Comparison of ENCODE assay signal across 1 fruit fly cellular context in the genomic region with DNA sequence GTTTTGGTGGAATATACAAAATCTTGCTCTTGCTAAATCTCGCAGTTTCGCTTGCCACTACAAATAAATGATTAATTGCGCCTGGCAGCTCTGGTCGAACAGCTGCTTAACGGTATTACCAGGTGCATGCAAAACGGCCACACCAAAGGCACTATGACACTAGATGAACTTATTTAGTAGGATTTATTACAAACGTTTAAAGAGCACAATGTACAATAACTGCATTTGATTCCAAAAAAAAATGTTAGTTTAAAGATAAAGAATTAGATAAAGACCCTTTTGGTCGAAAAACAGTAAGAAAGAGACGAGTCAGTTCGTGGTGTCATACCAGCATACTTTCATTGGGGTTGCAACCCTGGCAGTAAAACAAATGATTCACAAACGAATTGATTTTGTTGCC.
TF ChIP-seq lines count a peak whose summit lies in the region.

A gene (minus strand): TSS at position 68 of the 400 bp plus-strand sequence.
A gene (plus strand): TSS at position 311 of the 400 bp plus-strand sequence.

TF ChIP-seq in whole organism, embryonic, 481 proteins besides CTCF, POLR2A, EP300 and RAD21 (continued from another document and continues in another):
- TF ChIP-seq CG5953 (GFP tag; IDR thresholded peaks at IDR 0.05; lab: Robert Waterston, UW), result peak; percentile 86
- TF ChIP-seq sens-2 (GFP tag; IDR thresholded peaks at IDR 0.05; lab: Robert Waterston, UW), result peak; percentile 91
- no peak for TF ChIP-seq Hey (tag; optimal IDR thresholded peaks at IDR 0.05; lab: Kevin White, UChicago)
- peak; percentile 86 for TF ChIP-seq CG12155 (GFP tag; optimal IDR thresholded peaks at IDR 0.05; lab: Kevin White, UChicago)
- peak; percentile 52; the same call in 2 of the 3 replicates for TF ChIP-seq knrl (GFP tag; IDR thresholded peaks at IDR 0.05; lab: Robert Waterston, UW; ENCODE audit: partially characterized antibody)
- TF ChIP-seq Nf-YA (GFP tag; IDR thresholded peaks at IDR 0.05; lab: Robert Waterston, UW), result peak; percentile 80
- TF ChIP-seq CG6689 (GFP tag; IDR thresholded peaks at IDR 0.05; lab: Robert Waterston, UW), result peak; percentile 93
- 0 out of 2 replicates have a peak, but pooled peaks have one; percentile 30 for TF ChIP-seq ato (GFP tag; IDR thresholded peaks at IDR 0.05; lab: Robert Waterston, UW; ENCODE audit: partially characterized antibody)
- peak; percentile 64 for TF ChIP-seq p53 (GFP tag; optimal IDR thresholded peaks at IDR 0.05; lab: Kevin White, UChicago)
- peak; percentile 62 for TF ChIP-seq CG34376 (GFP tag; optimal IDR thresholded peaks at IDR 0.05; lab: Kevin White, UChicago)
- no peak for TF ChIP-seq BtbVII (GFP tag; optimal IDR thresholded peaks at IDR 0.05; lab: Kevin White, UChicago)
- TF ChIP-seq dmrt99B (tag; optimal IDR thresholded peaks at IDR 0.05; lab: Kevin White, UChicago), result no peak
- TF ChIP-seq ftz-f1 (GFP tag; optimal IDR thresholded peaks at IDR 0.05; lab: Kevin White, UChicago), result peak; percentile 12
- TF ChIP-seq psq (GFP tag; optimal IDR thresholded peaks at IDR 0.05; lab: Kevin White, UChicago), result peak; percentile 60
- TF ChIP-seq Oli (tag; optimal IDR thresholded peaks at IDR 0.05; lab: Kevin White, UChicago), result peak; percentile 82
- TF ChIP-seq Dip3 (GFP tag; optimal IDR thresholded peaks at IDR 0.05; lab: Kevin White, UChicago), result peak; percentile 83
- no peak; the same call in none of the 2 replicates for TF ChIP-seq Bgb (GFP tag; IDR thresholded peaks at IDR 0.05; lab: Robert Waterston, UW; ENCODE audit: partially characterized antibody)
- TF ChIP-seq abd-A (tag; optimal IDR thresholded peaks at IDR 0.05; lab: Kevin White, UChicago), result no peak
- TF ChIP-seq Adf1 (GFP tag; IDR thresholded peaks at IDR 0.05; lab: Robert Waterston, UW), result peak; percentile 55
- no peak for TF ChIP-seq CG18599 (GFP tag; optimal IDR thresholded peaks at IDR 0.05; lab: Kevin White, UChicago)
- peak; percentile 82 for TF ChIP-seq CG9797 (GFP tag; optimal IDR thresholded peaks at IDR 0.05; lab: Kevin White, UChicago)
- TF ChIP-seq CG10543 (GFP tag; optimal IDR thresholded peaks at IDR 0.05; lab: Kevin White, UChicago), result no peak
- peak; percentile 86 for TF ChIP-seq Rx (GFP tag; IDR thresholded peaks at IDR 0.05; lab: Robert Waterston, UW)
- TF ChIP-seq CG7963 (GFP tag; IDR thresholded peaks at IDR 0.05; lab: Robert Waterston, UW; ENCODE audit: partially characterized antibody), result no peak
- TF ChIP-seq HLH3B (GFP tag; IDR thresholded peaks at IDR 0.05; lab: Robert Waterston, UW), result peak; percentile 93
- TF ChIP-seq CG3065 (GFP tag; optimal IDR thresholded peaks at IDR 0.05; lab: Kevin White, UChicago), result peak; percentile 61
- no peak for TF ChIP-seq cg (GFP tag; optimal IDR thresholded peaks at IDR 0.05; lab: Kevin White, UChicago)
- TF ChIP-seq dysf (GFP tag; IDR thresholded peaks at IDR 0.05; lab: Robert Waterston, UW), result peak; percentile 94
- no peak for TF ChIP-seq h (optimal IDR thresholded peaks at IDR 0.05; lab: Kevin White, UChicago)
- no peak for TF ChIP-seq CG17568 (GFP tag; optimal IDR thresholded peaks at IDR 0.05; lab: Kevin White, UChicago)
- TF ChIP-seq Sin3A (optimal IDR thresholded peaks at IDR 0.05; lab: Kevin White, UChicago), result peak; percentile 81
- no peak for TF ChIP-seq pan (optimal IDR thresholded peaks at IDR 0.05; lab: Kevin White, UChicago)
- TF ChIP-seq pan (GFP tag; optimal IDR thresholded peaks at IDR 0.05 in 1 of 2, IDR thresholded peaks at IDR 0.05 in 1 of 2), result peak in 1 of 2 experiments; percentile 95
- peak; percentile 90 for TF ChIP-seq CG8924 (tag; optimal IDR thresholded peaks at IDR 0.05; lab: Kevin White, UChicago)
- TF ChIP-seq CG8359 (GFP tag; optimal IDR thresholded peaks at IDR 0.05; lab: Kevin White, UChicago; ENCODE audit: borderline replicate concordance), result peak; percentile 48
- no peak for TF ChIP-seq CG11723 (GFP tag; optimal IDR thresholded peaks at IDR 0.05; lab: Kevin White, UChicago)
- peak; percentile 92 for TF ChIP-seq CG12391 (tag; optimal IDR thresholded peaks at IDR 0.05; lab: Kevin White, UChicago)
- TF ChIP-seq Myb (GFP tag; optimal IDR thresholded peaks at IDR 0.05; lab: Kevin White, UChicago), result peak; percentile 79
- peak; percentile 63 for TF ChIP-seq CG17186 (GFP tag; optimal IDR thresholded peaks at IDR 0.05; lab: Kevin White, UChicago)
- peak; percentile 79 for TF ChIP-seq Mes4 (GFP tag; optimal IDR thresholded peaks at IDR 0.05; lab: Kevin White, UChicago)
- no peak for TF ChIP-seq run (tag; optimal IDR thresholded peaks at IDR 0.05; lab: Kevin White, UChicago)
- TF ChIP-seq CG14667 (GFP tag; IDR thresholded peaks at IDR 0.05; lab: Robert Waterston, UW), result peak; percentile 93
- TF ChIP-seq CG15514 (GFP tag; optimal IDR thresholded peaks at IDR 0.05; lab: Kevin White, UChicago), result peak; percentile 87
- peak; percentile 87 for TF ChIP-seq CG2889 (GFP tag; IDR thresholded peaks at IDR 0.05; lab: Robert Waterston, UW)
- peak; percentile 82 for TF ChIP-seq CG15696 (tag; optimal IDR thresholded peaks at IDR 0.05; lab: Kevin White, UChicago)
- TF ChIP-seq rib (GFP tag; IDR thresholded peaks at IDR 0.05; lab: Robert Waterston, UW), result peak; percentile 85
- TF ChIP-seq CG17829 (tag; optimal IDR thresholded peaks at IDR 0.05; lab: Kevin White, UChicago), result peak; percentile 90
- TF ChIP-seq CG1832 (GFP tag; optimal IDR thresholded peaks at IDR 0.05; lab: Kevin White, UChicago), result no peak
- no peak for TF ChIP-seq pita (GFP tag; optimal IDR thresholded peaks at IDR 0.05; lab: Kevin White, UChicago)
- peak; percentile 95 for TF ChIP-seq CG10366 (GFP tag; IDR thresholded peaks at IDR 0.05; lab: Robert Waterston, UW)
- TF ChIP-seq Scr (GFP tag; IDR thresholded peaks at IDR 0.05; lab: Robert Waterston, UW; ENCODE audit: partially characterized antibody), result peak; percentile 33; the same call in 1 of the 2 replicates
- TF ChIP-seq CG18262 (tag; optimal IDR thresholded peaks at IDR 0.05; lab: Kevin White, UChicago), result peak; percentile 85
- TF ChIP-seq CG4820 (GFP tag; optimal IDR thresholded peaks at IDR 0.05; lab: Kevin White, UChicago), result peak; percentile 83
- peak; percentile 81 for TF ChIP-seq twi (tag; optimal IDR thresholded peaks at IDR 0.05; lab: Kevin White, UChicago)
- peak; percentile 93 for TF ChIP-seq slbo (GFP tag; IDR thresholded peaks at IDR 0.05; lab: Robert Waterston, UW)
- TF ChIP-seq CG9932 (GFP tag; IDR thresholded peaks at IDR 0.05; lab: Robert Waterston, UW), result peak; percentile 90
- TF ChIP-seq row (GFP tag; IDR thresholded peaks at IDR 0.05; lab: Robert Waterston, UW), result peak; percentile 98
- TF ChIP-seq unpg (GFP tag; optimal IDR thresholded peaks at IDR 0.05; lab: Kevin White, UChicago), result peak; percentile 91
- peak; percentile 86 for TF ChIP-seq Antp (GFP tag; optimal IDR thresholded peaks at IDR 0.05; lab: Kevin White, UChicago)
- TF ChIP-seq Opbp (GFP tag; IDR thresholded peaks at IDR 0.05; lab: Robert Waterston, UW; ENCODE audit: partially characterized antibody), result no peak; the same call in 2 of the 3 replicates
- peak; percentile 83 for TF ChIP-seq Atf3 (GFP tag; optimal IDR thresholded peaks at IDR 0.05; lab: Kevin White, UChicago)
- peak; percentile 90 for TF ChIP-seq E2f1 (GFP tag; IDR thresholded peaks at IDR 0.05; lab: Robert Waterston, UW)
- TF ChIP-seq slp2 (GFP tag; optimal IDR thresholded peaks at IDR 0.05; lab: Kevin White, UChicago), result peak; percentile 77
- peak; percentile 69 for TF ChIP-seq CG12236 (GFP tag; optimal IDR thresholded peaks at IDR 0.05; lab: Kevin White, UChicago)
- peak; percentile 95 for TF ChIP-seq CG18764 (GFP tag; optimal IDR thresholded peaks at IDR 0.05; lab: Kevin White, UChicago)
- peak; percentile 56 for TF ChIP-seq MESR4 (GFP tag; optimal IDR thresholded peaks at IDR 0.05; lab: Kevin White, UChicago)
- peak; percentile 64 for TF ChIP-seq wek (GFP tag; optimal IDR thresholded peaks at IDR 0.05; lab: Kevin White, UChicago)
- TF ChIP-seq Max (GFP tag; optimal IDR thresholded peaks at IDR 0.05; lab: Kevin White, UChicago), result peak; percentile 79
- TF ChIP-seq CG2116 (GFP tag; optimal IDR thresholded peaks at IDR 0.05; lab: Kevin White, UChicago), result peak; percentile 74
- no peak for TF ChIP-seq CG12071 (GFP tag; optimal IDR thresholded peaks at IDR 0.05; lab: Kevin White, UChicago)
- peak; percentile 89 for TF ChIP-seq otp (GFP tag; IDR thresholded peaks at IDR 0.05; lab: Robert Waterston, UW)
- peak; percentile 63 for TF ChIP-seq pfk (GFP tag; optimal IDR thresholded peaks at IDR 0.05; lab: Kevin White, UChicago)
- peak; percentile 88 for TF ChIP-seq CG13775 (GFP tag; optimal IDR thresholded peaks at IDR 0.05; lab: Kevin White, UChicago)
- no peak for TF ChIP-seq CG7839 (tag; optimal IDR thresholded peaks at IDR 0.05; lab: Kevin White, UChicago)
- TF ChIP-seq sqz (GFP tag; optimal IDR thresholded peaks at IDR 0.05; lab: Kevin White, UChicago), result peak; percentile 51
- TF ChIP-seq dmrt11E (tag; optimal IDR thresholded peaks at IDR 0.05; lab: Kevin White, UChicago), result peak; percentile 80
- TF ChIP-seq Med (GFP tag; lab: Kevin White, UChicago), result peak; percentile 97
- 0 out of 2 replicates have a peak, but pooled peaks have one; percentile 27 for TF ChIP-seq bbx (GFP tag; IDR thresholded peaks at IDR 0.05; lab: Robert Waterston, UW; ENCODE audit: partially characterized antibody)
- peak; percentile 66 for TF ChIP-seq CG15011 (GFP tag; optimal IDR thresholded peaks at IDR 0.05; lab: Kevin White, UChicago)
- TF ChIP-seq Ravus (GFP tag; IDR thresholded peaks at IDR 0.05; lab: Robert Waterston, UW), result peak; percentile 63
- TF ChIP-seq slou (GFP tag; optimal IDR thresholded peaks at IDR 0.05; lab: Kevin White, UChicago), result peak; percentile 48
- no peak for TF ChIP-seq CG10147 (GFP tag; optimal IDR thresholded peaks at IDR 0.05; lab: Kevin White, UChicago)
- peak; percentile 77 for TF ChIP-seq CG17612 (GFP tag; IDR thresholded peaks at IDR 0.05; lab: Robert Waterston, UW)
- TF ChIP-seq CG6254 (GFP tag; optimal IDR thresholded peaks at IDR 0.05; lab: Kevin White, UChicago), result peak; percentile 68
- TF ChIP-seq CHES-1-like (GFP tag; optimal IDR thresholded peaks at IDR 0.05; lab: Kevin White, UChicago), result peak; percentile 87
- peak; percentile 66 for TF ChIP-seq CG7928 (GFP tag; optimal IDR thresholded peaks at IDR 0.05; lab: Kevin White, UChicago)
- peak; percentile 92 for TF ChIP-seq lmd (GFP tag; IDR thresholded peaks at IDR 0.05; lab: Robert Waterston, UW)
- TF ChIP-seq wdn (GFP tag; IDR thresholded peaks at IDR 0.05; lab: Robert Waterston, UW), result peak; percentile 84
- peak; percentile 92 for TF ChIP-seq CG2120 (GFP tag; optimal IDR thresholded peaks at IDR 0.05; lab: Kevin White, UChicago)
- peak; percentile 90 for TF ChIP-seq CG14050 (GFP tag; IDR thresholded peaks at IDR 0.05; lab: Robert Waterston, UW)
- peak; percentile 94 for TF ChIP-seq CG17328 (GFP tag; IDR thresholded peaks at IDR 0.05; lab: Robert Waterston, UW)
- TF ChIP-seq bigmax (GFP tag; optimal IDR thresholded peaks at IDR 0.05; lab: Kevin White, UChicago), result no peak
- TF ChIP-seq pnt (GFP tag; optimal IDR thresholded peaks at IDR 0.05; lab: Kevin White, UChicago), result peak; percentile 82
- TF ChIP-seq lbe (GFP tag; optimal IDR thresholded peaks at IDR 0.05; lab: Kevin White, UChicago), result no peak
- peak; percentile 58 for TF ChIP-seq CG3995 (GFP tag; optimal IDR thresholded peaks at IDR 0.05; lab: Kevin White, UChicago)
- peak; percentile 87; the same call in 2 of the 3 replicates for TF ChIP-seq CG2199 (GFP tag; IDR thresholded peaks at IDR 0.05; lab: Robert Waterston, UW)
- TF ChIP-seq CG34224 (GFP tag; IDR thresholded peaks at IDR 0.05; lab: Robert Waterston, UW; ENCODE audit: partially characterized antibody), result peak; percentile 66
- peak; percentile 29 for TF ChIP-seq Dp (GFP tag; optimal IDR thresholded peaks at IDR 0.05; lab: Kevin White, UChicago)
- peak; percentile 88 for TF ChIP-seq CG30403 (GFP tag; optimal IDR thresholded peaks at IDR 0.05; lab: Kevin White, UChicago)
- TF ChIP-seq dati (GFP tag; IDR thresholded peaks at IDR 0.05; lab: Robert Waterston, UW), result peak; percentile 75
- peak; percentile 85 for TF ChIP-seq aop (GFP tag; IDR thresholded peaks at IDR 0.05; lab: Robert Waterston, UW)
- TF ChIP-seq croc (GFP tag; conservative IDR thresholded peaks at IDR 0.05; lab: Robert Waterston, UW), result peak; percentile 86
- TF ChIP-seq Camta (GFP tag; optimal IDR thresholded peaks at IDR 0.05; lab: Kevin White, UChicago), result peak; percentile 77
- no peak for TF ChIP-seq Tbp (GFP tag; optimal IDR thresholded peaks at IDR 0.05; lab: Kevin White, UChicago)
- TF ChIP-seq gt (GFP tag; IDR thresholded peaks at IDR 0.05; lab: Robert Waterston, UW), result peak; percentile 75
- no peak for TF ChIP-seq eve (GFP tag; optimal IDR thresholded peaks at IDR 0.05; lab: Kevin White, UChicago)
- peak; percentile 77 for TF ChIP-seq CG11085 (GFP tag; IDR thresholded peaks at IDR 0.05; lab: Robert Waterston, UW)
- TF ChIP-seq Hr51 (GFP tag; optimal IDR thresholded peaks at IDR 0.05; lab: Kevin White, UChicago), result peak in 1 of 2 experiments; percentile 79
- 0 out of 2 replicates have a peak, but pooled peaks have one; percentile 13 for TF ChIP-seq nerfin-2 (GFP tag; IDR thresholded peaks at IDR 0.05; lab: Robert Waterston, UW; ENCODE audit: partially characterized antibody)
- TF ChIP-seq CG18619 (GFP tag; optimal IDR thresholded peaks at IDR 0.05; lab: Kevin White, UChicago), result peak; percentile 83
- peak; percentile 82 for TF ChIP-seq fu2 (GFP tag; optimal IDR thresholded peaks at IDR 0.05; lab: Kevin White, UChicago)
- TF ChIP-seq CG13123 (GFP tag; optimal IDR thresholded peaks at IDR 0.05; lab: Kevin White, UChicago), result peak; percentile 76
- peak; percentile 90 for TF ChIP-seq zfh2 (GFP tag; optimal IDR thresholded peaks at IDR 0.05; lab: Kevin White, UChicago)
- TF ChIP-seq Drgx (GFP tag; IDR thresholded peaks at IDR 0.05; lab: Robert Waterston, UW), result peak; percentile 91
- TF ChIP-seq CG18476 (GFP tag; optimal IDR thresholded peaks at IDR 0.05; lab: Kevin White, UChicago), result peak; percentile 85
- TF ChIP-seq pb (GFP tag; optimal IDR thresholded peaks at IDR 0.05; lab: Kevin White, UChicago), result peak; percentile 83
- TF ChIP-seq chm (GFP tag; IDR thresholded peaks at IDR 0.05; lab: Robert Waterston, UW), result peak; percentile 91
- TF ChIP-seq sug (tag; optimal IDR thresholded peaks at IDR 0.05; lab: Kevin White, UChicago), result no peak
- no peak for TF ChIP-seq Trl (optimal IDR thresholded peaks at IDR 0.05; lab: Kevin White, UChicago)
- peak; percentile 87 for TF ChIP-seq Trl (GFP tag; optimal IDR thresholded peaks at IDR 0.05; lab: Kevin White, UChicago)
- TF ChIP-seq Atf6 (GFP tag; IDR thresholded peaks at IDR 0.05; lab: Robert Waterston, UW), result peak; percentile 94
- TF ChIP-seq CG9727 (GFP tag; optimal IDR thresholded peaks at IDR 0.05; lab: Kevin White, UChicago), result peak; percentile 85
- peak; percentile 22 for TF ChIP-seq fd64A (GFP tag; optimal IDR thresholded peaks at IDR 0.05; lab: Kevin White, UChicago)
- TF ChIP-seq CG11696 (GFP tag; IDR thresholded peaks at IDR 0.05; lab: Robert Waterston, UW), result peak; percentile 85
